Worm (Caenorhabditis elegans) whole organism, young adult: Measurements from ENCODE around the gene selt-1.1.

Source experiments
- B0261.1 ChIP-seq: sonication (generic microtip); optimal IDR thresholded peaks from 2 replicates; lab custom pipeline; 2016; ENCODE audit warnings: mild to moderate bottlenecking, missing genetic modification characterization, moderate library complexity, missing compliant biosample characterization
- ZK185.1 ChIP-seq: sonication (generic microtip); optimal IDR thresholded peaks from 2 replicates; lab custom pipeline; 2016; ENCODE audit warnings: mild to moderate bottlenecking, missing genetic modification characterization, missing compliant biosample characterization; ENCODE audit not compliant: poor library complexity, severe bottlenecking
- die-1 ChIP-seq: sonication (generic microtip); optimal IDR thresholded peaks from 2 replicates; lab custom pipeline; 2016; ENCODE audit warnings: missing genotype, mild to moderate bottlenecking, missing genetic modification characterization, missing compliant biosample characterization
- dpl-1 ChIP-seq: fragments of 150-350 bp; optimal IDR thresholded peaks from 2 replicates; lab custom pipeline; 2014; ENCODE audit warnings: missing biosample characterization, missing genetic modification reagents, missing genetic modification characterization
- hmg-20 ChIP-seq: fragments of 200-800 bp; sonication (Bioruptor generic); IDR thresholded peaks from 2 replicates; pipeline ENCODE4 v1.3.6; 2022; ENCODE audit warnings: missing genetic modification reagents, missing genetic modification characterization, missing compliant biosample characterization
- nfya-1 ChIP-seq: sonication (generic microtip); optimal IDR thresholded peaks from 2 replicates; lab custom pipeline; 2017; ENCODE audit warnings: antibody characterized with exemption, missing compliant biosample characterization, missing genetic modification characterization, borderline replicate concordance; ENCODE audit not compliant: insufficient read depth
- somi-1 ChIP-seq: fragments of 200-800 bp; sonication (Bioruptor generic); optimal IDR thresholded peaks from 2 replicates; lab custom pipeline; 2018; ENCODE audit warnings: mild to moderate bottlenecking, missing genetic modification characterization, missing compliant biosample characterization
- unc-62 ChIP-seq: fragments of 150-350 bp; optimal IDR thresholded peaks from 2 replicates; lab custom pipeline; 2014; ENCODE audit warnings: missing biosample characterization, missing genetic modification reagents, missing genetic modification characterization

ce11 chrX:11517433-11517832 is 28.9 kb downstream of the selt-1.1 start:
- TF ChIP-seq die-1 (tag; lab: Kevin White, UChicago): no peak
- no peak for TF ChIP-seq ZK185.1 (tag; lab: Kevin White, UChicago)
- TF ChIP-seq B0261.1: no peak
- TF ChIP-seq dpl-1: no peak
- TF ChIP-seq somi-1: no peak
- TF ChIP-seq hmg-20: no peak
- TF ChIP-seq nfya-1 (tag; lab: Kevin White, UChicago): no peak
- no peak for TF ChIP-seq unc-62
